Worm (Caenorhabditis elegans): Measurements from ENCODE around the gene top-3.

ce11 chrIII:11900022-11900421, 60.0 kb downstream of the top-3 start:
- TF ChIP-seq unc-62 (GFP tag; optimal IDR thresholded peaks at IDR 0.05): no peak
- TF ChIP-seq nhr-237 (tag; optimal IDR thresholded peaks at IDR 0.05): no peak
- no peak for TF ChIP-seq zag-1 (tag; optimal IDR thresholded peaks at IDR 0.05)
- no peak for TF ChIP-seq mdl-1 (tag; optimal IDR thresholded peaks at IDR 0.05)
- no peak for TF ChIP-seq elt-3 (tag; optimal IDR thresholded peaks at IDR 0.05)
- TF ChIP-seq gmeb-1 (tag; optimal IDR thresholded peaks at IDR 0.05): no peak
- TF ChIP-seq nhr-23 (tag; optimal IDR thresholded peaks at IDR 0.05): no peak
- TF ChIP-seq alr-1 (tag; optimal IDR thresholded peaks at IDR 0.05): no peak
- no peak for TF ChIP-seq nhr-25 (tag; optimal IDR thresholded peaks at IDR 0.05)
- TF ChIP-seq fos-1 (tag; optimal IDR thresholded peaks at IDR 0.05): no peak
- no peak for TF ChIP-seq skn-1 (tag; optimal IDR thresholded peaks at IDR 0.05)

Measured in whole organism, L2 larva.